Worm (Caenorhabditis elegans) whole organism, L3 larva: ENCODE measurements around the gene B0416.3.

ENCODE experiments used
- R02D3.7 ChIP-seq: fragments of 150-350 bp; optimal IDR thresholded peaks from 2 replicates; lab custom pipeline; 2014; ENCODE audit warnings: missing biosample characterization, missing genetic modification characterization
- ZK546.5 ChIP-seq: sonication (generic microtip); optimal IDR thresholded peaks from 2 replicates; lab custom pipeline; 2017; ENCODE audit warnings: missing biosample characterization, missing genetic modification characterization
- aly-2 ChIP-seq: fragments of 150-350 bp; optimal IDR thresholded peaks from 2 replicates; lab custom pipeline; 2014; ENCODE audit warnings: missing biosample characterization, missing genetic modification characterization
- ama-1 ChIP-seq: fragments of 150-350 bp; optimal IDR thresholded peaks from 2 replicates; lab custom pipeline; 2018
- ceh-16 ChIP-seq: sonication (generic microtip); optimal IDR thresholded peaks from 2 replicates; lab custom pipeline; 2017; ENCODE audit warnings: missing biosample characterization, missing genetic modification characterization
- ceh-28 ChIP-seq: fragments of 150-350 bp; optimal IDR thresholded peaks from 2 replicates; lab custom pipeline; 2014; ENCODE audit warnings: missing biosample characterization, missing genetic modification reagents, missing genetic modification characterization
- ceh-82 ChIP-seq: fragments of 150-350 bp; optimal IDR thresholded peaks from 2 replicates; lab custom pipeline; 2014; ENCODE audit warnings: missing biosample characterization, missing genetic modification characterization
- ceh-9 ChIP-seq: sonication (generic microtip); optimal IDR thresholded peaks from 2 replicates; lab custom pipeline; 2018; ENCODE audit warnings: missing biosample characterization, missing genetic modification characterization
- egl-27 ChIP-seq: sonication (generic microtip); optimal IDR thresholded peaks from 4 replicates; lab custom pipeline; 2017; ENCODE audit warnings: missing biosample characterization, missing genetic modification reagents, missing genetic modification characterization
- egl-5 ChIP-seq: fragments of 150-350 bp; optimal IDR thresholded peaks from 2 replicates; lab custom pipeline; 2017; ENCODE audit warnings: missing biosample characterization, missing genetic modification reagents, missing genetic modification characterization, inconsistent platforms
- elt-1 ChIP-seq: fragments of 150-350 bp; optimal IDR thresholded peaks from 2 replicates; lab custom pipeline; 2014; ENCODE audit warnings: missing biosample characterization, missing genetic modification characterization
- elt-2 ChIP-seq: sonication (generic microtip); optimal IDR thresholded peaks from 2 replicates; lab custom pipeline; 2016; ENCODE audit warnings: missing genetic modification reagents, mild to moderate bottlenecking, missing genetic modification characterization, missing compliant biosample characterization
- elt-3 ChIP-seq, 3 experiments: fragments of 150-350 bp in 1 of 3; sonication (generic microtip) in 2 of 3; optimal IDR thresholded peaks; 2 replicates in 2 of 3; 4 replicates in 1 of 3; lab custom pipeline; 2014 to 2017; ENCODE audit warnings: missing biosample characterization in 3 of 3, missing genetic modification characterization in 3 of 3
- eor-1 ChIP-seq, 2 experiments: fragments of 150-350 bp; optimal IDR thresholded peaks; 2 replicates each; lab custom pipeline; 2014 to 2018; ENCODE audit warnings: missing biosample characterization in 2 of 2, missing genetic modification characterization in 2 of 2
- fkh-10 ChIP-seq: sonication (generic microtip); optimal IDR thresholded peaks from 2 replicates; lab custom pipeline; 2017; ENCODE audit warnings: missing biosample characterization, missing genetic modification reagents, missing genetic modification characterization
- fkh-2 ChIP-seq: fragments of 150-350 bp; optimal IDR thresholded peaks from 2 replicates; lab custom pipeline; 2014; ENCODE audit warnings: missing biosample characterization, missing genetic modification reagents, missing genetic modification characterization
- fos-1 ChIP-seq: fragments of 150-350 bp; optimal IDR thresholded peaks from 2 replicates; lab custom pipeline; 2014; ENCODE audit warnings: missing biosample characterization, missing genetic modification characterization
- hmg-11 ChIP-seq: sonication (generic microtip); optimal IDR thresholded peaks from 2 replicates; lab custom pipeline; 2016; ENCODE audit warnings: missing genetic modification characterization, missing compliant biosample characterization
- jun-1 ChIP-seq: fragments of 150-350 bp; optimal IDR thresholded peaks from 2 replicates; lab custom pipeline; 2014; ENCODE audit warnings: missing biosample characterization, missing genetic modification reagents, missing genetic modification characterization
- lin-15B ChIP-seq: fragments of 150-350 bp; optimal IDR thresholded peaks from 2 replicates; lab custom pipeline; 2014; ENCODE audit warnings: missing biosample characterization, missing genetic modification characterization
- lin-39 ChIP-seq: fragments of 150-350 bp; optimal IDR thresholded peaks from 2 replicates; lab custom pipeline; 2018; ENCODE audit warnings: missing biosample characterization, missing genetic modification reagents, missing genetic modification characterization
- lsy-12 ChIP-seq: sonication (generic microtip); optimal IDR thresholded peaks from 2 replicates; lab custom pipeline; 2016; ENCODE audit warnings: mild to moderate bottlenecking, missing genetic modification characterization, missing compliant biosample characterization
- mdl-1 ChIP-seq: fragments of 150-350 bp; optimal IDR thresholded peaks from 2 replicates; lab custom pipeline; 2014; ENCODE audit warnings: missing biosample characterization, missing genetic modification characterization
- mml-1 ChIP-seq: fragments of 150-350 bp; sonication (generic microtip); optimal IDR thresholded peaks from 3 replicates; lab custom pipeline; 2014; ENCODE audit warnings: missing biosample characterization, missing genetic modification characterization
- nfya-1 ChIP-seq: sonication (generic microtip); optimal IDR thresholded peaks from 2 replicates; lab custom pipeline; 2017; ENCODE audit warnings: missing genetic modification characterization, mild to moderate bottlenecking, missing compliant biosample characterization, antibody characterized with exemption, moderate library complexity; ENCODE audit not compliant: insufficient read depth
- nhr-11 ChIP-seq: fragments of 150-350 bp; optimal IDR thresholded peaks from 2 replicates; lab custom pipeline; 2014; ENCODE audit warnings: missing biosample characterization, missing genetic modification characterization
- nhr-12 ChIP-seq: fragments of 150-350 bp; optimal IDR thresholded peaks from 2 replicates; lab custom pipeline; 2014; ENCODE audit warnings: missing biosample characterization, missing genetic modification characterization
- nhr-23 ChIP-seq: fragments of 150-350 bp; optimal IDR thresholded peaks from 2 replicates; lab custom pipeline; 2014; ENCODE audit warnings: missing biosample characterization, missing genetic modification reagents, missing genetic modification characterization
- nhr-237 ChIP-seq: fragments of 150-350 bp; optimal IDR thresholded peaks from 2 replicates; lab custom pipeline; 2014; ENCODE audit warnings: missing biosample characterization, missing genetic modification characterization
- nhr-25 ChIP-seq: sonication (generic microtip); optimal IDR thresholded peaks from 2 replicates; lab custom pipeline; 2017; ENCODE audit warnings: missing biosample characterization, missing genetic modification characterization
- nhr-28 ChIP-seq: fragments of 150-350 bp; optimal IDR thresholded peaks from 2 replicates; lab custom pipeline; 2014; ENCODE audit warnings: missing biosample characterization, missing genetic modification characterization
- nhr-43 ChIP-seq: sonication (generic microtip); optimal IDR thresholded peaks from 2 replicates; lab custom pipeline; 2016; ENCODE audit warnings: mild to moderate bottlenecking, missing genetic modification characterization, missing compliant biosample characterization; ENCODE audit not compliant: poor library complexity, severe bottlenecking
- nhr-67 ChIP-seq: fragments of 150-350 bp; optimal IDR thresholded peaks from 2 replicates; lab custom pipeline; 2014; ENCODE audit warnings: missing biosample characterization, missing genetic modification characterization
- nhr-76 ChIP-seq: fragments of 150-350 bp; sonication (generic microtip); optimal IDR thresholded peaks from 5 replicates; lab custom pipeline; 2014; ENCODE audit warnings: missing biosample characterization, missing genetic modification characterization
- nhr-77 ChIP-seq: fragments of 150-350 bp; optimal IDR thresholded peaks from 2 replicates; lab custom pipeline; 2014; ENCODE audit warnings: missing biosample characterization, missing genetic modification characterization
- pha-4 ChIP-seq: fragments of 150-350 bp; optimal IDR thresholded peaks from 2 replicates; lab custom pipeline; 2014; ENCODE audit warnings: missing biosample characterization, missing genetic modification reagents, missing genetic modification characterization
- pqm-1 ChIP-seq: fragments of 150-350 bp; optimal IDR thresholded peaks from 2 replicates; lab custom pipeline; 2017; ENCODE audit warnings: missing biosample characterization, missing genetic modification characterization, inconsistent platforms
- sea-2 ChIP-seq: fragments of 150-350 bp; sonication (generic microtip); optimal IDR thresholded peaks from 4 replicates; lab custom pipeline; 2014; ENCODE audit warnings: missing biosample characterization, missing genetic modification reagents, missing genetic modification characterization
- skn-1 ChIP-seq: fragments of 150-350 bp; optimal IDR thresholded peaks from 2 replicates; lab custom pipeline; 2014; ENCODE audit warnings: missing biosample characterization, missing genetic modification characterization
- snpc-4 ChIP-seq: fragments of 150-350 bp; optimal IDR thresholded peaks from 2 replicates; lab custom pipeline; 2014; ENCODE audit warnings: missing biosample characterization, missing genetic modification characterization
- tbx-2 ChIP-seq: sonication (generic microtip); optimal IDR thresholded peaks from 2 replicates; lab custom pipeline; 2016; ENCODE audit warnings: mild to moderate bottlenecking, missing genetic modification characterization, missing compliant biosample characterization
- unc-39 ChIP-seq: sonication (generic microtip); optimal IDR thresholded peaks from 4 replicates; lab custom pipeline; 2017; ENCODE audit warnings: missing biosample characterization, missing genetic modification characterization
- unc-62 ChIP-seq: fragments of 150-350 bp; sonication (generic microtip); optimal IDR thresholded peaks from 4 replicates; lab custom pipeline; 2014; ENCODE audit warnings: missing biosample characterization, missing genetic modification reagents, missing genetic modification characterization
- zag-1 ChIP-seq: fragments of 150-350 bp; optimal IDR thresholded peaks from 2 replicates; lab custom pipeline; 2014; ENCODE audit warnings: missing biosample characterization, missing genetic modification characterization
- ztf-11 ChIP-seq: fragments of 150-350 bp; optimal IDR thresholded peaks from 2 replicates; lab custom pipeline; 2014; ENCODE audit warnings: missing biosample characterization, missing genetic modification characterization
- ztf-4 ChIP-seq: fragments of 150-350 bp; optimal IDR thresholded peaks from 2 replicates; lab custom pipeline; 2014; ENCODE audit warnings: missing biosample characterization, missing genetic modification characterization

B0416.3 gene

DNA sequence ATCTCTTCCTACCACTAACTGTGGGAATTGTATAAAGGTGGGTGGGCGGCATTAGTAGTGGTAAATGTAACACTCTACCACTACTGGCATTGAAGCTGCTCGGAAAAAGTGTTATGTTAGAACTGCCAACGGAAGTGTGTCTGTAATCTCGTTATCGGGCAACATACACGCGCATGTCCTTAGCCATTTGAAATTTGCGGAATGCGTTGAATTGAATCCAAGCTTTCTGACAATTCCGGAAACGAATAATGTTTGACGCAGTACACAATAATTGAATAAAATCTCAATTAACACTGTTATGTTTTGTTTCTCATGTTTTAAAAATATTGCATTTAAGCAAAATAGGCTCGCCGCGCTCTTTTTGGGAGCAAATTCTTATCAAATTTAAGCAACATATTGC, 33.5 kb downstream of the B0416.3 start:
- TF ChIP-seq nhr-28 (tag; lab: Kevin White, UChicago) (no peak), egl-27 (tag; lab: Kevin White, UChicago) (no peak), mdl-1 (tag; lab: Kevin White, UChicago) (no peak)
- TF ChIP-seq, all 47 proteins: peak for 0

DNA sequence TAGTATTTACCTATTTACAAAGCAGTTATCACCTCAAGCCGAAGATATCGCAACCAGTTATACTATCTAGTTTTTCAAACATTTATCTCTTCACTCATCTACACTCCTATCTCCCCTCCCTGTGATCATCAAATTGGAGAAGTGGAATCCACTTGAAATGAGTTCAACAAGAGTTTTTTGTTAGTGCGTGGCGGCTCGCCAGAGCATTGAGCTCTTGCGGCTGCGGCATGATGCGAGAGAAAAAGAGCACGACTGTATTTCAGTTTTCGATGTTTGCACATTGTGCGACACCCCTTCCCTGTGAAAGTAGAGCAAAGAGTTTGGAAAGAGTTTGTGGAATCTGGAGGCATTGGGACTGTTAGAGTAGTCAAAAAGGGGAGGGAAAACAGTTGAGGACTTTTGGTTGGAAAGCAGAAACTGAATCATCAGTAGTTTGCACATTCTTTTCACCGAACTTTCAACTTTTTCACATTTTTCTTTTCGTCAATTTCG, 39.3 kb downstream of the B0416.3 start, which contains the start of gene T20B5.2:
Gene T20B5.2 (plus strand): TSS at position 442 of the 492 bp plus-strand sequence.
- TF ChIP-seq nhr-11: no peak
- TF ChIP-seq egl-5 (tag; lab: Kevin White, UChicago): no peak
- peak; percentile 74 for TF ChIP-seq pha-4 (tag; lab: Kevin White, UChicago)
- no peak for TF ChIP-seq aly-2 (tag; lab: Kevin White, UChicago)
- TF ChIP-seq ztf-11 (tag; lab: Kevin White, UChicago): no peak
- TF ChIP-seq, all 47 proteins: peak for 1

DNA sequence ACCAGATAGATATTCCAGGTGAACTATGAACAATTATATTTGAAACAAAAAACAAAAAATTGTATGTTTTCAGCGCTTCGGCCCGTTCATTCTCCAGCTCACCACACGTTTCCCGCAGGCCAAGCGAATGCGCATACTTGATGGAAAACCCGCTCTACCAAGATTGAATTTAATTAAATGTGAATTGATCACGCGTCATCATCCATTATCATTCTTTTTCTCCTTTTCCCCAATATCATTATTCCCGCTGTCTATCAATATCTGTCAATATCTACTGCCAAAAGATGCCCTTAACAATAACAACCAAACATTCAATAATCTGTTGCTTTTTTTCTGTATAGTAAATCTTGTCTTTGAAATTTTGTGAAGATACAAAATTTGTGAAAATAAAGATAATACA, 44.8 kb downstream of the B0416.3 start:
- TF ChIP-seq hmg-11 (tag; lab: Kevin White, UChicago) (no peak), skn-1 (no peak), snpc-4 (tag; lab: Kevin White, UChicago) (no peak), nhr-28 (tag; lab: Kevin White, UChicago) (no peak), nhr-12 (tag; lab: Kevin White, UChicago) (no peak), fkh-2 (tag; lab: Kevin White, UChicago) (no peak), aly-2 (tag; lab: Kevin White, UChicago) (no peak)

DNA sequence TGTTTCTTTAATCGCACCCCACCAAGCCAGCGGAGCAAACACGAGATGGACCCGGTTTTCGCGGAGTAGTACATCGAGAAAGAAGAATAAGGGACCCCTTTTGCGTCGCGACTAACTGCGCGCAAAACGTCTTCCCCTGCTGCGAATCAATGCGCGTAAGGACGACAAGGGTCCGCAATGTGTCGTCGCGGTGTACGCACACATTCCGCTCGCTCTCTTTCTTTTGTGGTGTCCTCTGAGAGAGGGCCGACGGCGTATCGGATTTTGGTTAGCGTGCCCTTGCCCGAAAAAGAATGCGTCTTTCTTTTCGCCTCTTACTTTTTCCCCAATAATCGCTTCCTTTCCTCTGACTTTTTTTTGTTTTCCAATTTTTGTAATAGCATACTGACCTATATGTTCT, 46.4 kb downstream of the B0416.3 start:
- peak; percentile 33 for TF ChIP-seq elt-1 (tag; lab: Kevin White, UChicago)
- peak; percentile 70 for TF ChIP-seq sea-2
- no peak for TF ChIP-seq fkh-10
- TF ChIP-seq ZK546.5 (tag; lab: Kevin White, UChicago): no peak
- peak; percentile 13 for TF ChIP-seq ceh-28 (tag; lab: Kevin White, UChicago)
- TF ChIP-seq ama-1 (lab: Kevin White, UChicago): no peak
- TF ChIP-seq jun-1 (tag; lab: Kevin White, UChicago): no peak
- no peak for TF ChIP-seq mdl-1 (tag; lab: Kevin White, UChicago)
- peak; percentile 38 for TF ChIP-seq skn-1
- TF ChIP-seq ztf-11 (tag; lab: Kevin White, UChicago): no peak
- TF ChIP-seq unc-62 (GFP tag; lab: Kevin White, UChicago): no peak
- TF ChIP-seq tbx-2 (tag; lab: Kevin White, UChicago): peak; percentile 56
- no peak for TF ChIP-seq ceh-16 (tag; lab: Kevin White, UChicago)
- no peak for TF ChIP-seq zag-1 (tag; lab: Kevin White, UChicago)
- TF ChIP-seq ceh-9: no peak
- TF ChIP-seq lsy-12 (tag; lab: Kevin White, UChicago): peak; percentile 35
- TF ChIP-seq nhr-77 (tag; lab: Kevin White, UChicago): no peak
- no peak for TF ChIP-seq nhr-11
- TF ChIP-seq snpc-4 (tag; lab: Kevin White, UChicago): no peak
- no peak for TF ChIP-seq nhr-76 (tag; lab: Kevin White, UChicago)
- no peak for TF ChIP-seq elt-3 (tag; optimal IDR thresholded peaks at IDR 0.05; lab: Kevin White, UChicago)
- TF ChIP-seq lin-39 (tag; lab: Kevin White, UChicago): peak; percentile 83
- no peak for TF ChIP-seq R02D3.7
- peak; percentile 82 for TF ChIP-seq nfya-1 (tag; lab: Kevin White, UChicago)
- peak; percentile 88 for TF ChIP-seq hmg-11 (tag; lab: Kevin White, UChicago)
- peak; percentile 24 for TF ChIP-seq pha-4 (tag; lab: Kevin White, UChicago)
- no peak for TF ChIP-seq ceh-82 (tag; lab: Kevin White, UChicago)
- TF ChIP-seq lin-15B (tag; lab: Kevin White, UChicago): peak; percentile 59
- TF ChIP-seq nhr-67: no peak
- no peak for TF ChIP-seq egl-5 (tag; lab: Kevin White, UChicago)
- TF ChIP-seq egl-27 (tag; lab: Kevin White, UChicago): peak; percentile 67
- no peak for TF ChIP-seq nhr-237 (tag; lab: Kevin White, UChicago)
- no peak for TF ChIP-seq nhr-12 (tag; lab: Kevin White, UChicago)
- TF ChIP-seq nhr-23 (tag; lab: Kevin White, UChicago): peak; percentile 69
- no peak for TF ChIP-seq elt-2
- TF ChIP-seq nhr-25: peak; percentile 64
- TF ChIP-seq aly-2 (tag; lab: Kevin White, UChicago): no peak
- TF ChIP-seq ztf-4 (tag; lab: Kevin White, UChicago): no peak
- no peak for TF ChIP-seq nhr-28 (tag; lab: Kevin White, UChicago)
- TF ChIP-seq unc-39 (tag; lab: Kevin White, UChicago): no peak
- TF ChIP-seq fkh-2 (tag; lab: Kevin White, UChicago): no peak
- TF ChIP-seq fos-1 (tag; lab: Kevin White, UChicago): no peak
- no peak for TF ChIP-seq mml-1 (tag; lab: Kevin White, UChicago)
- TF ChIP-seq pqm-1 (tag; lab: Kevin White, UChicago): peak; percentile 5
- no peak for TF ChIP-seq nhr-43 (tag; lab: Kevin White, UChicago)
- TF ChIP-seq eor-1 (tag; optimal IDR thresholded peaks at IDR 0.05; lab: Kevin White, UChicago): no peak
